Worm (Caenorhabditis elegans): ENCODE measurements around the gene F54B11.7.

Gene F54B11.7

ce11 chrX:13632245-13632644, 32.0 kb downstream of the F54B11.7 start:
- no peak for TF ChIP-seq klf-2 (GFP tag; conservative IDR thresholded peaks at IDR 0.05)
- TF ChIP-seq T22C8.4 (GFP tag; IDR thresholded peaks at IDR 0.05) = no peak
- TF ChIP-seq ztf-23 (GFP tag; IDR thresholded peaks at IDR 0.05) = no peak
- no peak for TF ChIP-seq flt-1 (GFP tag; IDR thresholded peaks at IDR 0.05)
- no peak for TF ChIP-seq med-1 (GFP tag; optimal IDR thresholded peaks at IDR 0.05; ENCODE audit: insufficient read depth)
- TF ChIP-seq tab-1 (GFP tag; IDR thresholded peaks at IDR 0.05) = no peak
- TF ChIP-seq ztf-29 (GFP tag; IDR thresholded peaks at IDR 0.05) = no peak
- no peak for TF ChIP-seq cog-1 (tag; optimal IDR thresholded peaks at IDR 0.05)
- no peak for TF ChIP-seq ref-1 (GFP tag; conservative IDR thresholded peaks at IDR 0.05)

- TF ChIP-seq T22C8.4 (GFP tag; IDR thresholded peaks at IDR 0.05) (no peak), ref-1 (GFP tag; conservative IDR thresholded peaks at IDR 0.05) (no peak)
Measured at ce11 chrX:13633032-13633431, 32.8 kb downstream of the F54B11.7 start.

ce11 chrX:13633876-13634479, 33.7 kb downstream of the F54B11.7 start:
- TF ChIP-seq tab-1 (GFP tag; IDR thresholded peaks at IDR 0.05) (no peak), ztf-23 (GFP tag; IDR thresholded peaks at IDR 0.05) (no peak), ref-1 (GFP tag; conservative IDR thresholded peaks at IDR 0.05) (no peak), med-1 (GFP tag; optimal IDR thresholded peaks at IDR 0.05; ENCODE audit: insufficient read depth) (no peak), klf-2 (GFP tag; conservative IDR thresholded peaks at IDR 0.05) (no peak), ztf-29 (GFP tag; IDR thresholded peaks at IDR 0.05) (no peak), T22C8.4 (GFP tag; IDR thresholded peaks at IDR 0.05) (no peak), cog-1 (tag; optimal IDR thresholded peaks at IDR 0.05) (no peak), flt-1 (GFP tag; IDR thresholded peaks at IDR 0.05) (no peak)

- TF ChIP-seq med-1 (GFP tag; optimal IDR thresholded peaks at IDR 0.05; ENCODE audit: insufficient read depth) (no peak), cog-1 (tag; optimal IDR thresholded peaks at IDR 0.05) (no peak)
Measured at ce11 chrX:13637526-13637925, 37.3 kb downstream of the F54B11.7 start.

- TF ChIP-seq T22C8.4 (GFP tag; IDR thresholded peaks at IDR 0.05) = no peak
- TF ChIP-seq med-1 (GFP tag; optimal IDR thresholded peaks at IDR 0.05; ENCODE audit: insufficient read depth) = no peak
- no peak for TF ChIP-seq cog-1 (tag; optimal IDR thresholded peaks at IDR 0.05)
- no peak for TF ChIP-seq klf-2 (GFP tag; conservative IDR thresholded peaks at IDR 0.05)
- TF ChIP-seq ref-1 (GFP tag; conservative IDR thresholded peaks at IDR 0.05) = no peak
- TF ChIP-seq ztf-29 (GFP tag; IDR thresholded peaks at IDR 0.05) = no peak
- TF ChIP-seq ztf-23 (GFP tag; IDR thresholded peaks at IDR 0.05) = no peak
- TF ChIP-seq flt-1 (GFP tag; IDR thresholded peaks at IDR 0.05) = no peak
- no peak for TF ChIP-seq tab-1 (GFP tag; IDR thresholded peaks at IDR 0.05)
Measured at ce11 chrX:13638351-13638958, 38.2 kb downstream of the F54B11.7 start.

- no peak for TF ChIP-seq flt-1 (GFP tag; IDR thresholded peaks at IDR 0.05)
- no peak for TF ChIP-seq med-1 (GFP tag; optimal IDR thresholded peaks at IDR 0.05; ENCODE audit: insufficient read depth)
- TF ChIP-seq cog-1 (tag; optimal IDR thresholded peaks at IDR 0.05) = no peak
- TF ChIP-seq T22C8.4 (GFP tag; IDR thresholded peaks at IDR 0.05) = no peak
- TF ChIP-seq tab-1 (GFP tag; IDR thresholded peaks at IDR 0.05) = no peak
- TF ChIP-seq ref-1 (GFP tag; conservative IDR thresholded peaks at IDR 0.05) = no peak
- TF ChIP-seq klf-2 (GFP tag; conservative IDR thresholded peaks at IDR 0.05) = no peak
- no peak for TF ChIP-seq ztf-23 (GFP tag; IDR thresholded peaks at IDR 0.05)
- no peak for TF ChIP-seq ztf-29 (GFP tag; IDR thresholded peaks at IDR 0.05)
Measured at ce11 chrX:13639577-13639976, 39.3 kb downstream of the F54B11.7 start, which contains the start of gene twk-20. Gene twk-20, plus strand, starts transcription at chrX:13639877.

ce11 chrX:13644884-13645283, 44.6 kb downstream of the F54B11.7 start:
- TF ChIP-seq med-1 (GFP tag; optimal IDR thresholded peaks at IDR 0.05; ENCODE audit: insufficient read depth) (no peak), ref-1 (GFP tag; conservative IDR thresholded peaks at IDR 0.05) (no peak), T22C8.4 (GFP tag; IDR thresholded peaks at IDR 0.05) (no peak), klf-2 (GFP tag; conservative IDR thresholded peaks at IDR 0.05) (no peak), flt-1 (GFP tag; IDR thresholded peaks at IDR 0.05) (no peak), cog-1 (tag; optimal IDR thresholded peaks at IDR 0.05) (no peak), ztf-23 (GFP tag; IDR thresholded peaks at IDR 0.05) (no peak), tab-1 (GFP tag; IDR thresholded peaks at IDR 0.05) (no peak), ztf-29 (GFP tag; IDR thresholded peaks at IDR 0.05) (no peak)

ce11 chrX:13646798-13647197, 46.6 kb downstream of the F54B11.7 start, which contains the start of gene acr-9:
Gene acr-9, minus strand, starts transcription at chrX:13646898.
- TF ChIP-seq cog-1 (tag; optimal IDR thresholded peaks at IDR 0.05) = no peak
- TF ChIP-seq flt-1 (GFP tag; IDR thresholded peaks at IDR 0.05) = no peak
- no peak for TF ChIP-seq klf-2 (GFP tag; conservative IDR thresholded peaks at IDR 0.05)
- no peak for TF ChIP-seq ztf-29 (GFP tag; IDR thresholded peaks at IDR 0.05)
- TF ChIP-seq ztf-23 (GFP tag; IDR thresholded peaks at IDR 0.05) = no peak
- TF ChIP-seq tab-1 (GFP tag; IDR thresholded peaks at IDR 0.05) = no peak
- no peak for TF ChIP-seq ref-1 (GFP tag; conservative IDR thresholded peaks at IDR 0.05)
- no peak for TF ChIP-seq T22C8.4 (GFP tag; IDR thresholded peaks at IDR 0.05)
- no peak for TF ChIP-seq med-1 (GFP tag; optimal IDR thresholded peaks at IDR 0.05; ENCODE audit: insufficient read depth)

- no peak for TF ChIP-seq ref-1 (GFP tag; conservative IDR thresholded peaks at IDR 0.05)
Measured at ce11 chrX:13647305-13647704, 47.1 kb downstream of the F54B11.7 start, which contains the start of gene C40C9.3. Gene C40C9.3, plus strand, starts transcription at chrX:13647605.

- TF ChIP-seq ref-1 (GFP tag; conservative IDR thresholded peaks at IDR 0.05) (no peak), cog-1 (tag; optimal IDR thresholded peaks at IDR 0.05) (no peak), ztf-29 (GFP tag; IDR thresholded peaks at IDR 0.05) (no peak), ztf-23 (GFP tag; IDR thresholded peaks at IDR 0.05) (no peak), T22C8.4 (GFP tag; IDR thresholded peaks at IDR 0.05) (no peak), flt-1 (GFP tag; IDR thresholded peaks at IDR 0.05) (no peak), med-1 (GFP tag; optimal IDR thresholded peaks at IDR 0.05; ENCODE audit: insufficient read depth) (no peak), tab-1 (GFP tag; IDR thresholded peaks at IDR 0.05) (no peak), klf-2 (GFP tag; conservative IDR thresholded peaks at IDR 0.05) (no peak)
Measured at ce11 chrX:13650799-13651198, 50.6 kb downstream of the F54B11.7 start, which contains the start of gene C40C9.4. Gene C40C9.4, plus strand, starts transcription at chrX:13651099.

Data from whole organism, midembryonic.